Worm (Caenorhabditis elegans): ENCODE measurements around the gene phat-3.

phat-3 gene

DNA sequence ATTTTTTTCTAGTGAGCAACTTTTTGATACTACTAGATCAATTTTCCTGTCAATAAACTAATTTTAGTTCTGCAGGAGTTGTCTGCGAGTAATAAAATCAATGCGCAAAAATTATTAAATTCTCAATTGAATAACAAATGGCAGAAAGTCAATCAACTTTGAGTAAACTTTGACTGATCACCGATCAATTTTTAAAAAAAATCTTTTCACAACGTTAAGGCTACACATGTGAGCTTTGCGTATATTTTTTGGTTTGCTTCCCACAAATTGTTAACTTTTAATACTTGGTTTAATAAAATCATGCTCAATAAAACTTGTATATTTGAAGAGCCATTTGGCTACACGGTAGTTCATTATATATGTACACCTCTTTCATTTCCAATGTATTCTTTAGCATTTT is 35.8 kb upstream of the phat-3 start, which contains the start of gene srh-7:
srh-7 (plus strand) TSS at position 301 of the 400 bp plus-strand sequence.
- TF ChIP-seq lsy-2 (tag; optimal IDR thresholded peaks at IDR 0.05), result no peak

DNA sequence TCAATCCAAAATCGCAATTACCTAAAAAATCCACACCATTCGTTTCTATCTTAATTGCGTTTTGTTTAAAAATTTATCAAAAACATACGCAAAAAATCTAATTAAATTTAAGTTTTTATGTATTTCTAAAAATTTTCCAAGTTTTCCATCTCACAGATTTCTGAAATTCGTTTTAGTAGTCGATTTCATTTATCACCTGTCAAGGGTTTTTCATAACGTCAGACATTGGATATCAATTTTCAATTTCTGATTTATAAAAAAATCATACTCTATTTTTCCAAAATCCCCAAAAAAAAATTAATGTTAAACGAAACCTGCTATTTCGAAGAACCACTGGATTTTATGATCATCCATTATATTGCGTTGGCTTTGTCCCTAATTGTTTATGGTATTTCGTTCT is 33.6 kb upstream of the phat-3 start, which contains the start of gene srh-4:
srh-4 (plus strand) TSS at position 301 of the 400 bp plus-strand sequence.
- TF ChIP-seq unc-62 (GFP tag; optimal IDR thresholded peaks at IDR 0.05) (no peak), nhr-21 (tag; optimal IDR thresholded peaks at IDR 0.05) (no peak), nhr-237 (tag; optimal IDR thresholded peaks at IDR 0.05) (no peak), lin-39 (tag; optimal IDR thresholded peaks at IDR 0.05) (no peak), elt-1 (tag; optimal IDR thresholded peaks at IDR 0.05) (no peak)

DNA sequence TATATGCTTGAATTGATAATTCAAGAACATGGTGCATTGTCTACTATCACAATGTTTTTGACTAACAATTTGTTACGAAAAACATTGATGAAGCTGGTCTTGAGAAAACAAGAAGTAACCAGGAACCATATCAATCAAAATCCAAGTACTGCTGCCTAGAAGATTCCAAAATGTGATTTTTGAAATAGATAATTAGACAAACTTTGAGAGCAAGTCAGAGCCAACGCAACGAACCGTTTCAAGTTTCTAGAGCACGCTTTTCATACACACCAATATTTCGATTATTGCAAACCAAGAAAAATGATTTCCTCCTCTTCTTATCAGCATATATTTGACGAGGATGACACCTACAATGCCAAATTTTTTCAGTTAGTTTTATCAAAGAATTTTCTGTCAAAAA is 27.0 kb upstream of the phat-3 start, which contains the start of gene srw-89:
srw-89 (plus strand) TSS at position 301 of the 400 bp plus-strand sequence.
- TF ChIP-seq lin-11 (tag; optimal IDR thresholded peaks at IDR 0.05) (no peak), fos-1 (tag; optimal IDR thresholded peaks at IDR 0.05) (no peak), nhr-10 (tag; optimal IDR thresholded peaks at IDR 0.05) (no peak), unc-55 (GFP tag; optimal IDR thresholded peaks at IDR 0.05) (no peak), peb-1 (tag; optimal IDR thresholded peaks at IDR 0.05) (no peak), snpc-4 (tag; optimal IDR thresholded peaks at IDR 0.05) (no peak)

DNA sequence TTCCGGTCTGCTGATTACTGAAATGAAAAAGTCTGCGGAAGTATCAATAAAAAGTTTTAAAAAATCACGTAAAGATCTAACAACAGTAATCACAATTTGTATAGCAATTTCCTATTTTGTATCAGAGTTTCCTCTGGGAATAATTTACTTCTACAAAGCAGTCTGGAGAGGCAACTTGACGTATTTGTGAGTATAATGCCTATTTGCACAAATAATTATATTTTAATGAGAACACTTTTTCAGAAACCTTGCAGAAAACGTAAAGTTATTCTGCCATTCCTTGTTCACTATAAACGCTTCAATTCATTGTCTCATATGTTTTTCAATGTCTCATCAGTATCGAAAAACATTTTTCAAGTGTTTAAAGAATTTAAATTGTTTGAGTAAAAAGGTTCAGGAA is 25.1 kb upstream of the phat-3 start:
- TF ChIP-seq nhr-12 (tag; optimal IDR thresholded peaks at IDR 0.05) (no peak), peb-1 (tag; optimal IDR thresholded peaks at IDR 0.05) (no peak)

DNA sequence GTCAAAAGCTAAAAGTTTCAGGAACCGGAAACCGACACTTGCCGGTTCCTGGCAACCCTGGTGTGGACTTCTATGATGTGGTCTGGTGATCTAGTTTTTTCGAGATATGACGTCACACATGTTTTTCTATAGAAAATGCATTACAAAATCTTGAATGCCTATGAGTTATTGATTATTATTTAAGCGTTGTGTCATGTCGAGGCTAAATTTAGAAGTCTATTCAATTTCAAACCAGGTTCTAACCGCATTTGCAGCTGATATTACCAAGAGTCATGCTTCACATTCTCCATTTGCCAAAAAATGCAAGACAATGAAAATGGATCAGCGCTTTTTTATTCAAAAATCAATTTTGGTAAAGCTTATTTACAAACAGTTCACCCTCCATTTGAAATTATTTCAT is 24.5 kb upstream of the phat-3 start, which contains the start of gene K09D9.3:
K09D9.3 (plus strand) TSS at position 301 of the 400 bp plus-strand sequence.
- no peak for TF ChIP-seq nhr-23 (tag; optimal IDR thresholded peaks at IDR 0.05)
- TF ChIP-seq dmd-4 (tag; optimal IDR thresholded peaks at IDR 0.05), result no peak
- TF ChIP-seq nhr-129 (tag; optimal IDR thresholded peaks at IDR 0.05), result no peak
- no peak for TF ChIP-seq lin-11 (tag; optimal IDR thresholded peaks at IDR 0.05)
- TF ChIP-seq nhr-237 (tag; optimal IDR thresholded peaks at IDR 0.05), result no peak
- TF ChIP-seq nhr-11 (tag; optimal IDR thresholded peaks at IDR 0.05), result no peak
- TF ChIP-seq nhr-6 (tag; optimal IDR thresholded peaks at IDR 0.05), result no peak
- no peak for TF ChIP-seq ztf-11 (tag; optimal IDR thresholded peaks at IDR 0.05)
- no peak for TF ChIP-seq unc-62 (GFP tag; optimal IDR thresholded peaks at IDR 0.05)
- no peak for TF ChIP-seq unc-39 (tag; optimal IDR thresholded peaks at IDR 0.05)
- no peak for TF ChIP-seq fos-1 (tag; optimal IDR thresholded peaks at IDR 0.05)
- no peak for TF ChIP-seq sma-9 (GFP tag; optimal IDR thresholded peaks at IDR 0.05)
- TF ChIP-seq sma-9 (tag; optimal IDR thresholded peaks at IDR 0.05), result no peak
- no peak for TF ChIP-seq ceh-16 (tag; optimal IDR thresholded peaks at IDR 0.05)
- TF ChIP-seq nhr-10 (tag; optimal IDR thresholded peaks at IDR 0.05), result no peak
- no peak for TF ChIP-seq nhr-12 (tag; optimal IDR thresholded peaks at IDR 0.05)
- no peak for TF ChIP-seq C34F6.9 (tag; optimal IDR thresholded peaks at IDR 0.05)
- no peak for TF ChIP-seq alr-1 (tag; optimal IDR thresholded peaks at IDR 0.05)
- no peak for TF ChIP-seq F13H6.1 (tag; optimal IDR thresholded peaks at IDR 0.05)

DNA sequence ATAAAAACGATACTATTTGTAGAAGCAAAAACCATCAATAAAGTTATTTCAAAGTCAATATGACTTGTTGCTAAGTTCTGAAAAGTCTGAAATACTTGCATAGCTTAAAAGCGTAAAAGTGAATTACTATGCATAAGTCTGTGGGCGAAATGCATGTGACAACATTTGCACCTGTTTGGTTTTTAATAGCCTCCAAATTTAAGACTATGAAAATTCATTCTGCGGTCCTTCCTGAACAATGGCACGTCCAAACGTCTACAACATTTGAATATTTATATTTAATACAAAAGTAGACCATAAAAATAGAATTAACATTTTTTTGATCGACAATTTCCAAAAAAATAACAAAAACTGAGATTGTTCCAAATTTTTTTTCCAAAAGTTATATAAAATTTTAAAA is 22.0 kb upstream of the phat-3 start, which contains the start of gene K09D9.14:
K09D9.14 (minus strand) TSS at position 101 of the 400 bp plus-strand sequence.
- no peak for TF ChIP-seq egl-27 (tag; optimal IDR thresholded peaks at IDR 0.05)
- TF ChIP-seq lin-13 (GFP tag; optimal IDR thresholded peaks at IDR 0.05), result no peak
- TF ChIP-seq elt-3 (tag; optimal IDR thresholded peaks at IDR 0.05), result no peak
- TF ChIP-seq nhr-10 (tag; optimal IDR thresholded peaks at IDR 0.05), result no peak
- no peak for TF ChIP-seq crh-2 (tag; optimal IDR thresholded peaks at IDR 0.05)
- TF ChIP-seq nhr-237 (tag; optimal IDR thresholded peaks at IDR 0.05), result no peak
- no peak for TF ChIP-seq nhr-12 (tag; optimal IDR thresholded peaks at IDR 0.05)
- no peak for TF ChIP-seq sma-3 (GFP tag; optimal IDR thresholded peaks at IDR 0.05)
- TF ChIP-seq nhr-21 (tag; optimal IDR thresholded peaks at IDR 0.05), result no peak
- no peak for TF ChIP-seq R02D3.7 (tag; optimal IDR thresholded peaks at IDR 0.05)
- TF ChIP-seq skn-1 (tag; optimal IDR thresholded peaks at IDR 0.05), result no peak
- TF ChIP-seq nhr-6 (tag; optimal IDR thresholded peaks at IDR 0.05), result no peak
- no peak for TF ChIP-seq ztf-11 (tag; optimal IDR thresholded peaks at IDR 0.05)
- no peak for TF ChIP-seq zag-1 (tag; optimal IDR thresholded peaks at IDR 0.05)
- TF ChIP-seq F13H6.1 (tag; optimal IDR thresholded peaks at IDR 0.05), result no peak
- no peak for TF ChIP-seq dmd-4 (tag; optimal IDR thresholded peaks at IDR 0.05)
- TF ChIP-seq gmeb-1 (tag; optimal IDR thresholded peaks at IDR 0.05), result no peak

Measured in whole organism, L2 larva.